Worm (Caenorhabditis elegans): ENCODE measurements around the gene ifp-1.

DNA sequence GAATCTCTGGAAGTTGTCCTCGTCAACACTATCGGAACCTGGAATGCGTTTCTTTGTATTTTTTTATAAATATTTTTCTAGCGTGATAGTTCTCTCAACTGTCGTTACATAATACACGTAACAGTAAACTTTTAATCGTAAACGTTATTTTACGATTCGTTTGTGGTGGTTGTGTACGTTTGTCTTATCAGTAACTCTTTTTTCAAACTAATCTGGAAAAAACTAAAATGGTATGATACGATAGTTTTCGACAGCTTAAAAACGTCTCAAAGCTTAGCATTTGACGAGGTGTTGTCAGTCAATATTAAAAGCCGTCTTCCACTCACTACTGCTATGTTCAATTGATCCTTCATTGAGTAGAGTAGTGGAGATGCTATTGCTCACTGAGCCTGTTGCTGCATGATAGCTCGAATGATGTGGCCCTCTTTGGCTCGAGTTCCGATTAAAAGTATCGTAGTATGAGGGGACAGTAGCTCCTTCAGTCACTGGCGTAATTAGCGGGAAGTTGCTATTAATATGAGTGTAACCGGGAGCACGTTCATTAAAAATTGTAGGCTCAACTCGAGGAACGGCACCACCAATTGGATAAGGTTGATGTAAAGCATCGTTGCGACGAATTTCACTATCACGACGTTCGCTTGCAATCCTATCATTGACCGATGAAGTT lies 3.0 kb downstream of the ifp-1 start:
- no peak for TF ChIP-seq pha-4 (tag; optimal IDR thresholded peaks at IDR 0.05)
- no peak for TF ChIP-seq elt-3 (tag; optimal IDR thresholded peaks at IDR 0.05)
- TF ChIP-seq elt-1 (tag; optimal IDR thresholded peaks at IDR 0.05; ENCODE audit: borderline replicate concordance, insufficient read depth): no peak
- TF ChIP-seq unc-62 (GFP tag; optimal IDR thresholded peaks at IDR 0.05): no peak
- no peak for TF ChIP-seq cnd-1 (tag; optimal IDR thresholded peaks at IDR 0.05)
- no peak for TF ChIP-seq nhr-12 (tag; optimal IDR thresholded peaks at IDR 0.05)
- TF ChIP-seq blmp-1 (tag; optimal IDR thresholded peaks at IDR 0.05): no peak
- TF ChIP-seq ceh-83 (GFP tag; optimal IDR thresholded peaks at IDR 0.05): no peak
- TF ChIP-seq mls-2 (tag; optimal IDR thresholded peaks at IDR 0.05): no peak
- no peak for TF ChIP-seq ztf-11 (tag; optimal IDR thresholded peaks at IDR 0.05)

All from whole organism, mixed stage, embryonic.